Fruit fly (Drosophila melanogaster) whole organism, pupa: ENCODE data around the gene Utx.

Source experiments
- CG10348 ChIP-seq: fragments of 200-800 bp; sonication (Bioruptor generic); IDR thresholded peaks from 2 replicates; pipeline ENCODE4 v1.3.6; 2022; ENCODE audit warnings: missing biosample characterization, missing genetic modification characterization
- CG12605 ChIP-seq: fragments of 200-800 bp; sonication (Bioruptor generic); IDR thresholded peaks from 2 replicates; pipeline ENCODE4 v1.3.6; 2022; ENCODE audit warnings: missing biosample characterization, missing genetic modification characterization
- CG13204 ChIP-seq: fragments of 200-800 bp; sonication (Bioruptor generic); optimal IDR thresholded peaks from 2 replicates; lab custom pipeline; 2018; ENCODE audit warnings: missing biosample characterization, mild to moderate bottlenecking, missing genetic modification characterization, moderate library complexity
- CG14655 ChIP-seq: fragments of 200-800 bp; sonication (Bioruptor generic); optimal IDR thresholded peaks from 3 replicates; lab custom pipeline; 2017; ENCODE audit warnings: mild to moderate bottlenecking, missing biosample characterization, missing genetic modification reagents, missing genetic modification characterization
- CG15710 ChIP-seq: fragments of 200-800 bp; sonication (Bioruptor generic); optimal IDR thresholded peaks from 2 replicates; lab custom pipeline; 2018; ENCODE audit warnings: missing biosample characterization, mild to moderate bottlenecking, missing genetic modification characterization, moderate library complexity
- CG17806 ChIP-seq: fragments of 200-800 bp; sonication (Bioruptor generic); optimal IDR thresholded peaks from 2 replicates; lab custom pipeline; 2018; ENCODE audit warnings: missing biosample characterization, mild to moderate bottlenecking, missing genetic modification characterization, moderate library complexity
- CG32121 ChIP-seq: fragments of 200-800 bp; sonication (Bioruptor generic); IDR thresholded peaks from 2 replicates; pipeline ENCODE4 v1.3.6; 2022; ENCODE audit warnings: missing biosample characterization, missing genetic modification characterization
- CG34367 ChIP-seq: fragments of 200-800 bp; sonication (Bioruptor generic); optimal IDR thresholded peaks from 2 replicates; lab custom pipeline; 2018; ENCODE audit warnings: missing biosample characterization, mild to moderate bottlenecking, missing genetic modification characterization
- CG4496 ChIP-seq: fragments of 200-800 bp; sonication (Bioruptor generic); IDR thresholded peaks from 3 replicates; pipeline ENCODE4 v1.3.6; 2022; ENCODE audit warnings: missing biosample characterization, missing genetic modification characterization
- CG8159 ChIP-seq: fragments of 200-800 bp; sonication (Bioruptor generic); optimal IDR thresholded peaks from 3 replicates; lab custom pipeline; 2018; ENCODE audit warnings: missing biosample characterization, mild to moderate bottlenecking, missing genetic modification characterization, moderate library complexity
- CG8301 ChIP-seq: fragments of 200-800 bp; sonication (Bioruptor generic); optimal IDR thresholded peaks from 2 replicates; lab custom pipeline; 2018; ENCODE audit warnings: missing biosample characterization, mild to moderate bottlenecking, missing genetic modification characterization
- CG9948 ChIP-seq: fragments of 200-800 bp; sonication (Bioruptor generic); optimal IDR thresholded peaks from 2 replicates; lab custom pipeline; 2018; ENCODE audit warnings: missing biosample characterization, mild to moderate bottlenecking, missing genetic modification characterization, moderate library complexity
- D1 ChIP-seq: fragments of 200-800 bp; sonication (Bioruptor generic); optimal IDR thresholded peaks from 2 replicates; lab custom pipeline; 2018; ENCODE audit warnings: missing biosample characterization, mild to moderate bottlenecking, missing genetic modification characterization, moderate library complexity
- EcR ChIP-seq: fragments of 200-800 bp; sonication (Bioruptor generic); optimal IDR thresholded peaks from 3 replicates; lab custom pipeline; 2019; ENCODE audit warnings: missing biosample characterization, missing genetic modification characterization, mild to moderate bottlenecking, moderate library complexity, missing genetic modification reagents
- Ets98B ChIP-seq: fragments of 200-800 bp; sonication (Bioruptor generic); IDR thresholded peaks from 2 replicates; pipeline ENCODE4 v1.3.6; 2022; ENCODE audit warnings: missing biosample characterization, missing genetic modification characterization
- Pif1A ChIP-seq: fragments of 200-800 bp; sonication (Bioruptor generic); optimal IDR thresholded peaks from 3 replicates; lab custom pipeline; 2016; ENCODE audit warnings: missing biosample characterization, missing genetic modification characterization
- Pif1B ChIP-seq: fragments of 200-800 bp; sonication (Bioruptor generic); optimal IDR thresholded peaks from 3 replicates; lab custom pipeline; 2016; ENCODE audit warnings: missing biosample characterization, missing genetic modification characterization
- Snoo ChIP-seq: fragments of 200-800 bp; sonication (Bioruptor generic); optimal IDR thresholded peaks from 3 replicates; lab custom pipeline; 2017; ENCODE audit warnings: missing biosample characterization, mild to moderate bottlenecking, missing genetic modification characterization, inconsistent platforms
- fd96Ca ChIP-seq: fragments of 200-800 bp; sonication (Bioruptor generic); IDR thresholded peaks from 3 replicates; pipeline ENCODE4 v1.3.6; 2022; ENCODE audit warnings: missing biosample characterization, missing genetic modification characterization
- gl ChIP-seq: fragments of 200-800 bp; sonication (Bioruptor generic); optimal IDR thresholded peaks from 2 replicates; lab custom pipeline; 2018; ENCODE audit warnings: missing biosample characterization, mild to moderate bottlenecking, missing genetic modification characterization
- rn ChIP-seq: fragments of 200-800 bp; sonication (Bioruptor generic); IDR thresholded peaks from 2 replicates; pipeline ENCODE4 v1.3.6; 2022; ENCODE audit warnings: missing biosample characterization, missing genetic modification characterization

The Utx gene

dm6 chr2L:10306518-10307260 lies 28.1 kb upstream of the Utx start, which contains the start of the genes CG5390 and CG4968:
Gene CG5390 (minus strand): TSS chr2L:10306594.
Gene CG4968 (plus strand): TSS chr2L:10306922.
- TF ChIP-seq CG13204 (GFP tag; lab: Kevin White, UChicago) = no peak
- peak; percentile 79 for TF ChIP-seq CG17806 (tag; lab: Kevin White, UChicago)
- TF ChIP-seq rn = peak; percentile 55; the same call in 1 of the 2 replicates
- peak; percentile 29 for TF ChIP-seq gl (tag; lab: Kevin White, UChicago)
- no peak; the same call in none of the 2 replicates for TF ChIP-seq CG12605 (GFP tag; lab: Robert Waterston, UW)
- peak; percentile 2 for TF ChIP-seq EcR (GFP tag; lab: Kevin White, UChicago)
- TF ChIP-seq Ets98B (GFP tag; lab: Robert Waterston, UW) = peak; percentile 81; the same call in 1 of the 2 replicates
- no peak for TF ChIP-seq Pif1A
- TF ChIP-seq Snoo (tag; lab: Kevin White, UChicago) = peak; percentile 68
- TF ChIP-seq CG8301 (tag; lab: Kevin White, UChicago) = peak; percentile 70
- TF ChIP-seq CG4496 = peak; percentile 78; the same call in 2 of the 3 replicates
- no peak for TF ChIP-seq CG10348 (GFP tag; lab: Robert Waterston, UW)
- peak; percentile 71 for TF ChIP-seq Pif1B (GFP tag; lab: Kevin White, UChicago)
- TF ChIP-seq CG15710 (tag; lab: Kevin White, UChicago) = peak; percentile 81
- TF ChIP-seq CG34367 (tag; lab: Kevin White, UChicago) = peak; percentile 69
- TF ChIP-seq CG9948 (tag; lab: Kevin White, UChicago) = peak; percentile 67
- no peak for TF ChIP-seq CG8159 (tag; lab: Kevin White, UChicago)
- TF ChIP-seq D1 = no peak
- no peak for TF ChIP-seq CG14655 (GFP tag; lab: Kevin White, UChicago)
- TF ChIP-seq fd96Ca (GFP tag; lab: Robert Waterston, UW) = no peak
- TF ChIP-seq CG32121 (GFP tag; lab: Robert Waterston, UW) = peak; percentile 87

dm6 chr2L:10305538-10306147 lies 27.0 kb upstream of the Utx start:
- TF ChIP-seq Snoo (tag; lab: Kevin White, UChicago) = no peak
- no peak for TF ChIP-seq CG10348 (GFP tag; lab: Robert Waterston, UW)
- TF ChIP-seq fd96Ca (GFP tag; lab: Robert Waterston, UW) = no peak
- TF ChIP-seq CG15710 (tag; lab: Kevin White, UChicago) = no peak
- TF ChIP-seq CG8159 (tag; lab: Kevin White, UChicago) = no peak
- TF ChIP-seq CG4496 = no peak
- TF ChIP-seq D1 = no peak
- TF ChIP-seq CG12605 (GFP tag; lab: Robert Waterston, UW) = no peak
- no peak for TF ChIP-seq Pif1B (GFP tag; lab: Kevin White, UChicago)
- TF ChIP-seq CG14655 (GFP tag; lab: Kevin White, UChicago) = no peak
- TF ChIP-seq CG9948 (tag; lab: Kevin White, UChicago) = no peak
- TF ChIP-seq CG13204 (GFP tag; lab: Kevin White, UChicago) = no peak
- TF ChIP-seq Ets98B (GFP tag; lab: Robert Waterston, UW) = no peak
- no peak for TF ChIP-seq EcR (GFP tag; lab: Kevin White, UChicago)
- no peak for TF ChIP-seq CG8301 (tag; lab: Kevin White, UChicago)
- TF ChIP-seq gl (tag; lab: Kevin White, UChicago) = no peak
- TF ChIP-seq CG17806 (tag; lab: Kevin White, UChicago) = no peak
- no peak for TF ChIP-seq CG32121 (GFP tag; lab: Robert Waterston, UW)
- TF ChIP-seq rn = no peak

dm6 chr2L:10303786-10304185 lies 25.2 kb upstream of the Utx start, which contains the start of gene nmd:
Gene nmd (minus strand): TSS chr2L:10303947.
- no peak for TF ChIP-seq EcR (GFP tag; lab: Kevin White, UChicago)

- TF ChIP-seq CG15710 (tag; lab: Kevin White, UChicago) (no peak), gl (tag; lab: Kevin White, UChicago) (no peak), D1 (no peak), CG14655 (GFP tag; lab: Kevin White, UChicago) (no peak), Pif1B (GFP tag; lab: Kevin White, UChicago) (no peak), Ets98B (GFP tag; lab: Robert Waterston, UW) (no peak), CG13204 (GFP tag; lab: Kevin White, UChicago) (no peak)
Observed at dm6 chr2L:10301918-10302317, 23.3 kb upstream of the Utx start, which contains the start of gene CG13138. Gene CG13138 (minus strand): TSS chr2L:10302018.

- TF ChIP-seq CG34367 (tag; lab: Kevin White, UChicago) = peak; percentile 43
- peak; percentile 82 for TF ChIP-seq D1
- TF ChIP-seq Ets98B (GFP tag; lab: Robert Waterston, UW) = no peak; the same call in 1 of the 2 replicates
- peak; percentile 38 for TF ChIP-seq Snoo (tag; lab: Kevin White, UChicago)
- TF ChIP-seq CG15710 (tag; lab: Kevin White, UChicago) = peak; percentile 50
- TF ChIP-seq CG9948 (tag; lab: Kevin White, UChicago) = peak; percentile 58
- peak; percentile 66 for TF ChIP-seq CG17806 (tag; lab: Kevin White, UChicago)
- peak; percentile 68 for TF ChIP-seq CG8301 (tag; lab: Kevin White, UChicago)
- TF ChIP-seq CG14655 (GFP tag; lab: Kevin White, UChicago) = no peak
- no peak for TF ChIP-seq CG10348 (GFP tag; lab: Robert Waterston, UW)
- peak; percentile 76; the same call in 1 of the 2 replicates for TF ChIP-seq CG32121 (GFP tag; lab: Robert Waterston, UW)
Observed at dm6 chr2L:10299810-10300147, 21.2 kb upstream of the Utx start, which contains the start of gene CYLD. Gene CYLD (minus strand): TSS chr2L:10299847.
